Fruit fly (Drosophila melanogaster): ENCODE measurements around the gene shv.

Gene shv

dm6 chr2L:429680-430484, 23.0 kb upstream of the shv start (continued):
- peak; percentile 65 for TF ChIP-seq dsx (GFP tag; optimal IDR thresholded peaks at IDR 0.05; ENCODE audit: poor library complexity, severe bottlenecking)
- TF ChIP-seq spab (GFP tag; optimal IDR thresholded peaks at IDR 0.05), result peak; percentile 71
- TF ChIP-seq Ets96B (tag; optimal IDR thresholded peaks at IDR 0.05), result peak; percentile 80
- TF ChIP-seq CG3919 (GFP tag; optimal IDR thresholded peaks at IDR 0.05), result peak; percentile 90
- TF ChIP-seq svp (GFP tag), result peak; percentile 98
- TF ChIP-seq CG16779 (tag; optimal IDR thresholded peaks at IDR 0.05), result peak; percentile 9
- TF ChIP-seq Smox (GFP tag; optimal IDR thresholded peaks at IDR 0.05), result peak; percentile 93
- TF ChIP-seq vri (GFP tag; optimal IDR thresholded peaks at IDR 0.05), result peak; percentile 93
- peak; percentile 87 for TF ChIP-seq OdsH (GFP tag; optimal IDR thresholded peaks at IDR 0.05)
- peak; percentile 95 for TF ChIP-seq CG31627 (GFP tag; optimal IDR thresholded peaks at IDR 0.05)
- TF ChIP-seq Eip78C (GFP tag), result peak; percentile 96
- TF ChIP-seq fd85E (GFP tag; optimal IDR thresholded peaks at IDR 0.05), result peak; percentile 71
- peak; percentile 81 for TF ChIP-seq CG8632 (GFP tag; optimal IDR thresholded peaks at IDR 0.05)
- TF ChIP-seq Eip93F (GFP tag; optimal IDR thresholded peaks at IDR 0.05), result peak; percentile 91
- TF ChIP-seq esn (GFP tag; optimal IDR thresholded peaks at IDR 0.05), result peak; percentile 96
- peak; percentile 90 for TF ChIP-seq CG6792 (GFP tag; optimal IDR thresholded peaks at IDR 0.05)
- peak; percentile 97 for TF ChIP-seq CG11902 (GFP tag; optimal IDR thresholded peaks at IDR 0.05)
- TF ChIP-seq topi (GFP tag; optimal IDR thresholded peaks at IDR 0.05), result peak; percentile 95
- peak; percentile 93 for TF ChIP-seq Sox14 (GFP tag; optimal IDR thresholded peaks at IDR 0.05)
- TF ChIP-seq ss (GFP tag; optimal IDR thresholded peaks at IDR 0.05), result peak; percentile 23 to 62
- TF ChIP-seq Lpt (GFP tag; optimal IDR thresholded peaks at IDR 0.05), result peak; percentile 56
- peak; percentile 91 for TF ChIP-seq acj6 (GFP tag; optimal IDR thresholded peaks at IDR 0.05)
- TF ChIP-seq CG7368 (GFP tag; optimal IDR thresholded peaks at IDR 0.05), result peak; percentile 77
- peak; percentile 79 for TF ChIP-seq CG6854 (GFP tag; optimal IDR thresholded peaks at IDR 0.05)
- TF ChIP-seq CG11762 (GFP tag; optimal IDR thresholded peaks at IDR 0.05; ENCODE audit: insufficient read depth), result peak; percentile 51
- TF ChIP-seq CG4318 (GFP tag; optimal IDR thresholded peaks at IDR 0.05), result peak; percentile 22
- TF ChIP-seq CG32006 (GFP tag; optimal IDR thresholded peaks at IDR 0.05), result peak; percentile 76
- TF ChIP-seq pdm3 (GFP tag; optimal IDR thresholded peaks at IDR 0.05), result peak; percentile 90
- TF ChIP-seq CG8119 (GFP tag; IDR thresholded peaks at IDR 0.05), result peak; percentile 71
- TF ChIP-seq Blimp-1 (GFP tag; optimal IDR thresholded peaks at IDR 0.05), result peak; percentile 80
- peak; percentile 89 for TF ChIP-seq CG6163 (GFP tag; IDR thresholded peaks at IDR 0.05)
- TF ChIP-seq Gug (GFP tag; IDR thresholded peaks at IDR 0.05), result peak; percentile 67
- TF ChIP-seq Ets21C (GFP tag; optimal IDR thresholded peaks at IDR 0.05), result peak; percentile 93
- TF ChIP-seq CG15336 (GFP tag; IDR thresholded peaks at IDR 0.05), result peak; percentile 66; the same call in 1 of the 2 replicates
- TF ChIP-seq CG9139 (GFP tag; optimal IDR thresholded peaks at IDR 0.05), result peak; percentile 60
- TF ChIP-seq salr (GFP tag; optimal IDR thresholded peaks at IDR 0.05), result peak; percentile 67 to 69
- peak; percentile 60 for TF ChIP-seq Hr4 (GFP tag; optimal IDR thresholded peaks at IDR 0.05)
- TF ChIP-seq CG10631 (GFP tag; optimal IDR thresholded peaks at IDR 0.05), result peak; percentile 89
- peak; percentile 78 for TF ChIP-seq fd59A (GFP tag; optimal IDR thresholded peaks at IDR 0.05)
- peak; percentile 89 for TF ChIP-seq Eip75B (GFP tag; optimal IDR thresholded peaks at IDR 0.05)

Data from whole organism, prepupa.